Worm (Caenorhabditis elegans): ENCODE data around the gene T28D6.6.

DNA sequence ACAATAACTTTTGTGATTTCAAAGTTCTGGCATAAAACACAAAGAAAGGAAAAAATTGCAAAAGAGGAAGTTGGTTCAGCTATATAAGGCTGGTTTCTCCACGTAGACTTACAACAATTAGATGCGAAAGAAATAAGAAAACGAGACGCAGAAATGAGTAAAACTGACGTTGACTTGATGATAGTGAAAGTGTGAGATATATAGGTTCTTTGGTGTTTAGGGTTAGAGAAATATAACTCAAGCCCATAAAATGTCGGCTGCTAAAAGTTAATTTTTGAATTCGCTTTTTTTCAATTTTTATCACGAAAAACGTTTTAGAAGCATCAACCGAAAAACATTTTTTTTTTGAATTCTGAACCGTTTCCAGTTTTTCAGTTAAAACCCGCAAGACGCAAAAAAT, 35.5 kb upstream of the T28D6.6 start:
- no peak for TF ChIP-seq unc-62 (GFP tag; optimal IDR thresholded peaks at IDR 0.05)
- no peak for TF ChIP-seq lin-32 (GFP tag; optimal IDR thresholded peaks at IDR 0.05)
- TF ChIP-seq mep-1 (tag; optimal IDR thresholded peaks at IDR 0.05), result no peak
- TF ChIP-seq sptf-1 (tag; optimal IDR thresholded peaks at IDR 0.05), result no peak
- no peak for TF ChIP-seq lin-13 (tag; optimal IDR thresholded peaks at IDR 0.05)
- no peak for TF ChIP-seq snpc-4 (tag; optimal IDR thresholded peaks at IDR 0.05)
- no peak for TF ChIP-seq bed-3 (GFP tag; optimal IDR thresholded peaks at IDR 0.05)
- TF ChIP-seq blmp-1 (tag; optimal IDR thresholded peaks at IDR 0.05), result no peak
- TF ChIP-seq sem-2 (GFP tag; optimal IDR thresholded peaks at IDR 0.05), result no peak
- TF ChIP-seq ztf-11 (tag; optimal IDR thresholded peaks at IDR 0.05), result no peak
- no peak for TF ChIP-seq pha-4 (tag; optimal IDR thresholded peaks at IDR 0.05)
- TF ChIP-seq nhr-76 (tag; optimal IDR thresholded peaks at IDR 0.05), result no peak

Data from whole organism, mixed stage, embryonic.